Worm (Caenorhabditis elegans) whole organism, early embryonic: ENCODE measurements around the gene Y70C5C.1.

Experiments
- B0310.2 ChIP-seq: sonication (generic microtip); optimal IDR thresholded peaks from 2 replicates; lab custom pipeline; 2016; ENCODE audit warnings: mild to moderate bottlenecking, missing genetic modification characterization, missing compliant biosample characterization
- aly-1 ChIP-seq: sonication (generic microtip); optimal IDR thresholded peaks from 2 replicates; lab custom pipeline; 2016; ENCODE audit warnings: missing genetic modification characterization, missing compliant biosample characterization
- ama-1 ChIP-seq: fragments of 150-350 bp; optimal IDR thresholded peaks from 2 replicates; lab custom pipeline; 2014
- ceh-36 ChIP-seq: sonication (generic microtip); optimal IDR thresholded peaks from 2 replicates; lab custom pipeline; 2016; ENCODE audit warnings: missing genetic modification characterization, inconsistent platforms, missing compliant biosample characterization
- ets-7 ChIP-seq: sonication (generic microtip); optimal IDR thresholded peaks from 2 replicates; lab custom pipeline; 2016; ENCODE audit warnings: missing genotype, missing genetic modification characterization, missing compliant biosample characterization
- flt-1 ChIP-seq: fragments of 200-800 bp; sonication (Bioruptor generic); IDR thresholded peaks from 2 replicates; pipeline ENCODE4 v1.3.6; 2022; ENCODE audit warnings: missing genetic modification characterization, missing compliant biosample characterization
- hmbx-1 ChIP-seq: sonication (generic microtip); optimal IDR thresholded peaks from 2 replicates; lab custom pipeline; 2016; ENCODE audit warnings: mild to moderate bottlenecking, missing genetic modification characterization, missing compliant biosample characterization
- hnd-1 ChIP-seq: sonication (generic microtip); optimal IDR thresholded peaks from 2 replicates; lab custom pipeline; 2016; ENCODE audit warnings: missing genetic modification characterization, missing compliant biosample characterization
- scrt-1 ChIP-seq: fragments of 200-800 bp; sonication (Bioruptor generic); IDR thresholded peaks from 2 replicates; pipeline ENCODE4 v1.3.6; 2022; ENCODE audit warnings: missing genetic modification characterization, missing compliant biosample characterization
- tbx-37 ChIP-seq: fragments of 200-800 bp; sonication (Bioruptor generic); conservative IDR thresholded peaks from 2 replicates; pipeline ENCODE4 v1.3.6; 2022; ENCODE audit warnings: missing genetic modification reagents, missing genetic modification characterization, missing compliant biosample characterization

DNA sequence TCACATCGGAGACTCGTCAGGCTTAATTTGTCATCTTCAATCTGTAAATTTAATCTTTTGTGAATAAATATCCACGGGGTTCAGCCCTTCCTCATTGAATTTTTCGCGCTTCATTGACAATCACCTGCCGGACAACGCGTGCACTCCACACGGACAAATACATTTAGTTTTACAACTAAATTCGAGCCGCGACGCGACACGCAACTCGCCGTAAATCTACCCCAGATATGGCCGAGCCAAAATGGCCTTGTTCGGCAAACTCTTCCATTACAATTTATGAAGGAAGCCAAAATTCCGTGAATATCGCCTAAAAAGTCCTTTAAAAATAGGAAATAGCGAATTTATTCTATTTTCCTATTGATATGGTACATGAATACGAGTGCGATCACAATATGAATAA lies 44.8 kb downstream of the Y70C5C.1 start:
- TF ChIP-seq B0310.2 (tag; lab: Kevin White, UChicago) (no peak), ama-1 (lab: Kevin White, UChicago) (no peak), flt-1 (no peak), ceh-36 (tag; lab: Kevin White, UChicago) (no peak), ets-7 (tag; lab: Kevin White, UChicago) (no peak), aly-1 (tag; lab: Kevin White, UChicago) (no peak), scrt-1 (GFP tag; lab: Robert Waterston, UW) (no peak), hmbx-1 (no peak), tbx-37 (no peak), hnd-1 (tag; lab: Kevin White, UChicago) (no peak)
